Fruit fly (Drosophila melanogaster) whole organism, wandering third instar larva: ENCODE results near the gene CG4558.
A peak's percentile ranks its signal among the peaks of the same experiment; 100 is the strongest.

Experiments used
- Abd-B ChIP-seq: fragments of >200 bp; optimal IDR thresholded peaks from 2 replicates; lab custom pipeline; 2017; ENCODE audit warnings: missing biosample characterization, missing genetic modification characterization
- CG32264 ChIP-seq: fragments of 200-800 bp; sonication (Bioruptor generic); optimal IDR thresholded peaks from 2 replicates; lab custom pipeline; 2016; ENCODE audit warnings: missing biosample characterization, missing genetic modification characterization
- CG9705 ChIP-seq: fragments of 200-800 bp; sonication (Bioruptor generic); optimal IDR thresholded peaks from 2 replicates; lab custom pipeline; 2018; ENCODE audit warnings: missing biosample characterization, mild to moderate bottlenecking, missing genetic modification characterization
- CrebA ChIP-seq: fragments of 200-800 bp; sonication (Bioruptor generic); optimal IDR thresholded peaks from 2 replicates; lab custom pipeline; 2016; ENCODE audit warnings: missing biosample characterization, mild to moderate bottlenecking, missing genetic modification characterization, borderline replicate concordance
- Dfd ChIP-seq: fragments of >200 bp; optimal IDR thresholded peaks from 2 replicates; lab custom pipeline; 2017; ENCODE audit warnings: missing biosample characterization, missing genetic modification characterization
- Dif ChIP-seq: fragments of 200-275, 200-300 bp; sonication (Bioruptor generic); optimal IDR thresholded peaks from 2 replicates; lab custom pipeline; 2018; ENCODE audit warnings: missing biosample characterization, missing genetic modification characterization; ENCODE audit not compliant: partially characterized antibody
- GATAd ChIP-seq: sonication (Bioruptor generic); optimal IDR thresholded peaks from 2 replicates; lab custom pipeline; 2016; ENCODE audit warnings: missing biosample characterization, missing genetic modification characterization
- HLH106 ChIP-seq: fragments of 200-800 bp; optimal IDR thresholded peaks from 3 replicates; lab custom pipeline; 2019; ENCODE audit warnings: missing biosample characterization, mild to moderate bottlenecking, missing genetic modification characterization, moderate library complexity
- Hnf4 ChIP-seq: fragments of 200-800 bp; sonication (Bioruptor generic); optimal IDR thresholded peaks from 2 replicates; lab custom pipeline; 2016; ENCODE audit warnings: missing biosample characterization, mild to moderate bottlenecking, missing genetic modification characterization
- Hr78 ChIP-seq: fragments of >200 bp; optimal IDR thresholded peaks from 2 replicates; lab custom pipeline; 2017; ENCODE audit warnings: missing biosample characterization, missing genetic modification characterization
- Hr83 ChIP-seq: fragments of 200-300 bp; sonication (Bioruptor generic); optimal IDR thresholded peaks from 2 replicates; lab custom pipeline; 2016; ENCODE audit warnings: missing biosample characterization, mild to moderate bottlenecking, missing genetic modification characterization, moderate library complexity; ENCODE audit not compliant: poor library complexity, severe bottlenecking
- Jra ChIP-seq: sonication (Bioruptor generic); optimal IDR thresholded peaks from 2 replicates; lab custom pipeline; 2016; ENCODE audit warnings: missing biosample characterization, missing genetic modification characterization
- Mio ChIP-seq: sonication (Bioruptor generic); optimal IDR thresholded peaks from 2 replicates; lab custom pipeline; 2016; ENCODE audit warnings: missing biosample characterization, missing genetic modification characterization
- Myc ChIP-seq: fragments of >200 bp; optimal IDR thresholded peaks from 2 replicates; lab custom pipeline; 2017
- N ChIP-seq: fragments of >200 bp; optimal IDR thresholded peaks from 2 replicates; lab custom pipeline; 2018; ENCODE audit warnings: missing biosample characterization, missing external identifiers, missing genetic modification characterization
- OdsH ChIP-seq: fragments of 200-800 bp; sonication (Bioruptor generic); optimal IDR thresholded peaks from 2 replicates; lab custom pipeline; 2016; ENCODE audit warnings: missing biosample characterization, mild to moderate bottlenecking, missing genetic modification characterization
- Rel ChIP-seq, 2 experiments: fragments of 200-800 bp; sonication (Bioruptor generic) in 1 of 2; optimal IDR thresholded peaks; 2 replicates in 1 of 2; 3 replicates in 1 of 2; lab custom pipeline; 2016 to 2019; ENCODE audit warnings: mild to moderate bottlenecking in 2 of 2, missing biosample characterization in 2 of 2, missing genetic modification characterization in 2 of 2, moderate library complexity in 1 of 2
- Sp1 ChIP-seq: fragments of 200-800 bp; sonication (Bioruptor generic); optimal IDR thresholded peaks from 3 replicates; lab custom pipeline; 2019; ENCODE audit warnings: missing biosample characterization, mild to moderate bottlenecking, missing genetic modification characterization, moderate library complexity
- Vsx2 ChIP-seq: fragments of 200-300, 225-300 bp; sonication (Bioruptor generic); optimal IDR thresholded peaks from 2 replicates; lab custom pipeline; 2018; ENCODE audit warnings: missing biosample characterization, missing genetic modification characterization; ENCODE audit not compliant: partially characterized antibody
- br ChIP-seq: fragments of 200-800 bp; sonication (Bioruptor generic); optimal IDR thresholded peaks from 2 replicates; lab custom pipeline; 2016; ENCODE audit warnings: missing biosample characterization, missing genetic modification characterization
- brk ChIP-seq: fragments of 200-800 bp; sonication (Bioruptor generic); optimal IDR thresholded peaks from 2 replicates; lab custom pipeline; 2016; ENCODE audit warnings: missing biosample characterization, mild to moderate bottlenecking, missing genetic modification characterization
- dl ChIP-seq, 2 experiments: fragments of 175-275, 200-275 bp in 1 of 2; fragments of 200-275 bp in 1 of 2; sonication (Bioruptor generic); optimal IDR thresholded peaks; lab custom pipeline; 2018; ENCODE audit warnings: mild to moderate bottlenecking in 2 of 2, missing biosample characterization in 2 of 2, missing genetic modification characterization in 2 of 2, moderate library complexity in 2 of 2; ENCODE audit not compliant: partially characterized antibody in 2 of 2, insufficient read depth in 1 of 2
- dmrt93B ChIP-seq: fragments of 200-800 bp; sonication (Bioruptor generic); optimal IDR thresholded peaks from 2 replicates; lab custom pipeline; 2018; ENCODE audit warnings: missing biosample characterization, mild to moderate bottlenecking, missing genetic modification characterization
- dsf ChIP-seq: sonication (Bioruptor generic); optimal IDR thresholded peaks from 2 replicates; lab custom pipeline; 2016; ENCODE audit warnings: missing biosample characterization, missing genetic modification characterization, borderline replicate concordance
- ey ChIP-seq: fragments of 200-800 bp; sonication (Bioruptor generic); optimal IDR thresholded peaks from 2 replicates; lab custom pipeline; 2016; ENCODE audit warnings: missing biosample characterization, missing genetic modification characterization
- foxo ChIP-seq, 2 experiments: fragments of 200-800 bp; sonication (Bioruptor generic); optimal IDR thresholded peaks; 2 replicates in 1 of 2; 3 replicates in 1 of 2; lab custom pipeline; 2016 to 2017; ENCODE audit warnings: missing biosample characterization in 2 of 2, missing genetic modification characterization in 2 of 2
- fru ChIP-seq: fragments of 200-800 bp; sonication (Bioruptor generic); optimal IDR thresholded peaks from 3 replicates; lab custom pipeline; 2016; ENCODE audit warnings: missing biosample characterization, mild to moderate bottlenecking, missing genetic modification characterization
- h ChIP-seq: fragments of 200-800 bp; sonication (Bioruptor generic); optimal IDR thresholded peaks from 3 replicates; lab custom pipeline; 2016; ENCODE audit warnings: missing biosample characterization, mild to moderate bottlenecking, missing genetic modification characterization
- jim ChIP-seq: fragments of 175-275, 200-325 bp; sonication (Bioruptor generic); optimal IDR thresholded peaks from 2 replicates; lab custom pipeline; 2016; ENCODE audit warnings: missing biosample characterization, mild to moderate bottlenecking, missing genetic modification characterization
- lola ChIP-seq: fragments of >200 bp; optimal IDR thresholded peaks from 2 replicates; lab custom pipeline; 2017; ENCODE audit warnings: missing biosample characterization, missing genetic modification characterization
- pan ChIP-seq: fragments of >200 bp; optimal IDR thresholded peaks from 2 replicates; lab custom pipeline; 2017
- psq ChIP-seq: fragments of 200-800 bp; sonication (Bioruptor generic); optimal IDR thresholded peaks from 3 replicates; lab custom pipeline; 2017; ENCODE audit warnings: missing biosample characterization, mild to moderate bottlenecking, missing genetic modification characterization, moderate library complexity
- rgr ChIP-seq: fragments of 200-800 bp; sonication (Bioruptor generic); optimal IDR thresholded peaks from 3 replicates; lab custom pipeline; 2016; ENCODE audit warnings: missing biosample characterization, mild to moderate bottlenecking, missing genetic modification characterization
- sage ChIP-seq: fragments of 200-800 bp; sonication (Bioruptor generic); optimal IDR thresholded peaks from 2 replicates; lab custom pipeline; 2016; ENCODE audit warnings: missing biosample characterization, mild to moderate bottlenecking, missing genetic modification characterization
- sv ChIP-seq: fragments of 200-800 bp; sonication (Bioruptor generic); optimal IDR thresholded peaks from 3 replicates; lab custom pipeline; 2016; ENCODE audit warnings: missing biosample characterization, missing genetic modification characterization
- tai ChIP-seq: sonication (Bioruptor generic); optimal IDR thresholded peaks from 2 replicates; lab custom pipeline; 2016; ENCODE audit warnings: missing biosample characterization, missing genetic modification characterization
- usp ChIP-seq: fragments of >200 bp; optimal IDR thresholded peaks from 2 replicates; lab custom pipeline; 2017; ENCODE audit warnings: missing biosample characterization, missing genetic modification characterization
- woc ChIP-seq: sonication (Bioruptor generic); optimal IDR thresholded peaks from 2 replicates; lab custom pipeline; 2016; ENCODE audit warnings: missing biosample characterization, mild to moderate bottlenecking, missing genetic modification characterization

Gene CG4558

DNA sequence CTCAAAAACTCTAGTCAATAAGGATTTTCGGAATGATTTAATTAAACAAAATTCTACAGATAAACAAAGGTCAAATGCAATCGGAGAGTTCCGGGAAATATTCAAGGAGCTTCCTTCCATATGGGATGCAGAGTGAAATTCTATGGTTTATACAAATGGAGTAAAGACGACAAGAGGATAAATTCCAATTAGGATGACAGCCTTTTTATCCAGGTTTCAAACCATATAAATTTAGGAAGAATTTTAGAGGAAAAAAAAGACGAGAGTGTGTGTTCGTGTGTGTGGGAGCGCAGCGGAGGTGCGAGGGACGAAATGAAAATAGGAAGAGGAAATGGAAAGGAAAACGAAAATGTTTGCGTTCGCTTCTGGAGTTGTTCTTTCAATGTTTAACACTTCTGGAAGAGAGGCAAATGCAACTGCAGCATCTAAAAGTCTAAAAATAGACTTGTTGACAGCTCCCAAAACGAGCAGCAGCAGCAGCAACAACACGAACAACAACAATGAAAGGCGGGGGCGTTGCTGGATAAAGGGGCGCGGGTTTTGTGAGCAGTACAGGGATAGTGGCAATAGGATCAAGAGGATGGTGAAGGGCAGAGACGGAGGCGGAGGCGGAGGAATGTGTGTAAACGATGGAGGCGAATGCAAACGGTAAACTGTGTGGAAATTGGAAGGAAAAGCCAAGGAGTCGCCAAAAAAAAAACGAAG is 47.0 kb upstream of the CG4558 start:
- no peak for TF ChIP-seq Jra (GFP tag; lab: Kevin White, UChicago)
- no peak for TF ChIP-seq tai (GFP tag; lab: Kevin White, UChicago)
- TF ChIP-seq Abd-B (GFP tag; lab: Kevin White, UChicago), result no peak
- no peak for TF ChIP-seq h (GFP tag; lab: Kevin White, UChicago)
- no peak for TF ChIP-seq Myc (lab: Kevin White, UChicago)
- TF ChIP-seq CrebA (GFP tag; lab: Kevin White, UChicago), result no peak
- TF ChIP-seq Rel (GFP tag; optimal IDR thresholded peaks at IDR 0.05; lab: Kevin White, UChicago), result no peak
- no peak for TF ChIP-seq Rel (tag; optimal IDR thresholded peaks at IDR 0.05; lab: Kevin White, UChicago)
- TF ChIP-seq Dif (GFP tag; lab: Kevin White, UChicago), result no peak
- no peak for TF ChIP-seq OdsH (GFP tag; lab: Kevin White, UChicago)
- TF ChIP-seq CG9705, result no peak
- TF ChIP-seq Hr83 (GFP tag; lab: Kevin White, UChicago), result no peak
- TF ChIP-seq lola (GFP tag; lab: Kevin White, UChicago), result no peak
- no peak for TF ChIP-seq HLH106 (tag; lab: Kevin White, UChicago)
- TF ChIP-seq fru (GFP tag; lab: Kevin White, UChicago), result no peak

- TF ChIP-seq Hr78 (GFP tag; lab: Kevin White, UChicago), result no peak
- TF ChIP-seq Vsx2 (GFP tag; lab: Kevin White, UChicago), result no peak
- no peak for TF ChIP-seq CrebA (GFP tag; lab: Kevin White, UChicago)
- no peak for TF ChIP-seq psq
- peak; percentile 72 for TF ChIP-seq Jra (GFP tag; lab: Kevin White, UChicago)
- TF ChIP-seq pan (lab: Kevin White, UChicago), result no peak
- no peak for TF ChIP-seq usp (GFP tag; lab: Kevin White, UChicago)
- no peak for TF ChIP-seq CG32264 (GFP tag; lab: Kevin White, UChicago)
- TF ChIP-seq sage (GFP tag; lab: Kevin White, UChicago), result peak; percentile 29
- TF ChIP-seq Mio (GFP tag; lab: Kevin White, UChicago), result no peak
- TF ChIP-seq Myc (lab: Kevin White, UChicago), result no peak
- peak; percentile 71 for TF ChIP-seq Hnf4
- peak; percentile 62 for TF ChIP-seq h (GFP tag; lab: Kevin White, UChicago)
- TF ChIP-seq Dif (GFP tag; lab: Kevin White, UChicago), result no peak
- peak; percentile 2 for TF ChIP-seq ey
- peak; percentile 44 for TF ChIP-seq fru (GFP tag; lab: Kevin White, UChicago)
- TF ChIP-seq tai (GFP tag; lab: Kevin White, UChicago), result no peak
- TF ChIP-seq brk (GFP tag; lab: Kevin White, UChicago), result peak; percentile 55
- TF ChIP-seq rgr, result peak; percentile 13
- no peak for TF ChIP-seq jim
- TF ChIP-seq br (GFP tag; lab: Kevin White, UChicago), result peak; percentile 46
- no peak for TF ChIP-seq Abd-B (GFP tag; lab: Kevin White, UChicago)
- peak; percentile 11 for TF ChIP-seq woc (GFP tag; lab: Kevin White, UChicago)
- peak; percentile 11 for TF ChIP-seq Sp1 (GFP tag; lab: Kevin White, UChicago)
- TF ChIP-seq dl (GFP tag; optimal IDR thresholded peaks at IDR 0.05; lab: Kevin White, UChicago; ENCODE audit: insufficient read depth in 1 of 2, partially characterized antibody in 2 of 2), result no peak
- TF ChIP-seq GATAd (GFP tag; lab: Kevin White, UChicago), result no peak
- peak; percentile 32 for TF ChIP-seq sv
- peak; percentile 42 for TF ChIP-seq Rel (GFP tag; optimal IDR thresholded peaks at IDR 0.05; lab: Kevin White, UChicago)
- TF ChIP-seq Rel (tag; optimal IDR thresholded peaks at IDR 0.05; lab: Kevin White, UChicago), result peak; percentile 36
- no peak for TF ChIP-seq dmrt93B
- TF ChIP-seq foxo (GFP tag; optimal IDR thresholded peaks at IDR 0.05; lab: Kevin White, UChicago), result peak in 1 of 2 experiments; percentile 57
- TF ChIP-seq HLH106 (tag; lab: Kevin White, UChicago), result no peak
- TF ChIP-seq dsf (GFP tag; lab: Kevin White, UChicago), result peak; percentile 59
- peak; percentile 3 for TF ChIP-seq CG9705
- TF ChIP-seq N (GFP tag; lab: Kevin White, UChicago), result peak; percentile 57
- peak; percentile 79 for TF ChIP-seq Hr83 (GFP tag; lab: Kevin White, UChicago)
- no peak for TF ChIP-seq lola (GFP tag; lab: Kevin White, UChicago)
- TF ChIP-seq OdsH (GFP tag; lab: Kevin White, UChicago), result no peak
- no peak for TF ChIP-seq Dfd (GFP tag; lab: Kevin White, UChicago)
Observed at dm6 chrX:6803312-6803794, 46.2 kb upstream of the CG4558 start, which contains the start of the genes C3G and pod1. Gene C3G (minus strand): TSS chrX:6803593. Gene pod1 (plus strand): TSS chrX:6803684.
